Worm (Caenorhabditis elegans) whole organism, L1 larva: ENCODE measurements around the gene tre-5.

Source experiments
- C04F5.9 ChIP-seq: sonication (generic microtip); optimal IDR thresholded peaks from 2 replicates; lab custom pipeline; 2016; ENCODE audit warnings: missing genetic modification characterization, missing compliant biosample characterization
- alr-1 ChIP-seq: fragments of 200-800 bp; sonication (Bioruptor generic); optimal IDR thresholded peaks from 2 replicates; lab custom pipeline; 2018; ENCODE audit warnings: borderline replicate concordance, mild to moderate bottlenecking, missing genetic modification characterization, missing compliant biosample characterization
- blmp-1 ChIP-seq: fragments of 150-350 bp; optimal IDR thresholded peaks from 2 replicates; lab custom pipeline; 2014; ENCODE audit warnings: missing biosample characterization, missing genetic modification characterization
- ceh-82 ChIP-seq, 3 experiments: fragments of 150-350 bp in 1 of 3; sonication (generic microtip) in 2 of 3; optimal IDR thresholded peaks; 2 replicates each; lab custom pipeline; 2014 to 2017; ENCODE audit warnings: missing biosample characterization in 3 of 3, missing genetic modification characterization in 3 of 3
- ceh-88 ChIP-seq: fragments of 200-800 bp; sonication (Bioruptor generic); IDR thresholded peaks from 2 replicates; pipeline ENCODE4 v1.3.6; 2022; ENCODE audit warnings: missing genetic modification characterization, missing compliant biosample characterization
- ceh-90 ChIP-seq: sonication (generic microtip); optimal IDR thresholded peaks from 2 replicates; lab custom pipeline; 2016; ENCODE audit warnings: missing genetic modification characterization, missing compliant biosample characterization
- dpl-1 ChIP-seq, 3 experiments: fragments of 150-350 bp in 2 of 3; sonication (generic microtip) in 1 of 3; optimal IDR thresholded peaks; 2 replicates each; lab custom pipeline; 2014 to 2017; ENCODE audit warnings: missing biosample characterization in 3 of 3, missing genetic modification characterization in 3 of 3, missing genetic modification reagents in 3 of 3
- dsc-1 ChIP-seq: sonication (generic microtip); optimal IDR thresholded peaks from 2 replicates; lab custom pipeline; 2016; ENCODE audit warnings: mild to moderate bottlenecking, missing genetic modification characterization, missing compliant biosample characterization
- efl-1 ChIP-seq, 4 experiments: fragments of 150-350 bp; optimal IDR thresholded peaks in 3 of 4; peaks in 1 of 4; 1 replicate in 1 of 4; 2 replicates in 3 of 4; lab custom pipeline; 2014; ENCODE audit warnings: missing biosample characterization in 2 of 4, missing genetic modification characterization in 2 of 4, missing genetic modification reagents in 2 of 4
- efl-3 ChIP-seq: fragments of 200-800 bp; sonication (Bioruptor generic); optimal IDR thresholded peaks from 2 replicates; lab custom pipeline; 2018; ENCODE audit warnings: mild to moderate bottlenecking, missing genetic modification characterization, missing compliant biosample characterization
- egl-13 ChIP-seq: sonication (generic microtip); optimal IDR thresholded peaks from 2 replicates; lab custom pipeline; 2016; ENCODE audit warnings: missing genotype, missing genetic modification reagents, missing genetic modification characterization, missing compliant biosample characterization
- ets-5 ChIP-seq: fragments of 200-800 bp; sonication (Bioruptor generic); IDR thresholded peaks from 2 replicates; pipeline ENCODE4 v1.3.6; 2022; ENCODE audit warnings: missing genetic modification characterization, missing compliant biosample characterization
- fkh-10 ChIP-seq: sonication (generic microtip); optimal IDR thresholded peaks from 2 replicates; lab custom pipeline; 2017; ENCODE audit warnings: missing biosample characterization, missing genetic modification reagents, missing genetic modification characterization
- fkh-4 ChIP-seq: sonication (generic microtip); optimal IDR thresholded peaks from 2 replicates; lab custom pipeline; 2016; ENCODE audit warnings: missing compliant biosample characterization, missing genetic modification characterization, borderline replicate concordance
- fkh-8 ChIP-seq: sonication (generic microtip); optimal IDR thresholded peaks from 2 replicates; lab custom pipeline; 2016; ENCODE audit warnings: mild to moderate bottlenecking, missing genetic modification characterization, missing compliant biosample characterization
- fos-1 ChIP-seq: fragments of 150-350 bp; optimal IDR thresholded peaks from 2 replicates; lab custom pipeline; 2014; ENCODE audit warnings: missing biosample characterization, missing genetic modification characterization
- grh-1 ChIP-seq: fragments of 200-800 bp; sonication (Bioruptor generic); IDR thresholded peaks from 2 replicates; pipeline ENCODE4 v1.3.6; 2022; ENCODE audit warnings: missing genetic modification reagents, missing genetic modification characterization, missing compliant biosample characterization
- hpl-2 ChIP-seq: fragments of 150-350 bp; optimal IDR thresholded peaks from 2 replicates; lab custom pipeline; 2014; ENCODE audit warnings: missing biosample characterization, missing genetic modification reagents, missing genetic modification characterization
- jun-1 ChIP-seq: fragments of 150-350 bp; optimal IDR thresholded peaks from 2 replicates; lab custom pipeline; 2014; ENCODE audit warnings: missing biosample characterization, missing genetic modification reagents, missing genetic modification characterization
- lin-13 ChIP-seq: fragments of 150-350 bp; optimal IDR thresholded peaks from 2 replicates; lab custom pipeline; 2014; ENCODE audit warnings: missing biosample characterization, missing genetic modification reagents, missing genetic modification characterization
- lin-14 ChIP-seq: fragments of 200-800 bp; sonication (Bioruptor generic); optimal IDR thresholded peaks from 2 replicates; lab custom pipeline; 2018; ENCODE audit warnings: mild to moderate bottlenecking, missing genetic modification characterization, moderate library complexity, missing compliant biosample characterization
- lin-15B ChIP-seq: fragments of 150-350 bp; sonication (generic microtip); optimal IDR thresholded peaks from 3 replicates; lab custom pipeline; 2014; ENCODE audit warnings: missing biosample characterization, missing genetic modification characterization
- lin-35 ChIP-seq, 2 experiments: fragments of 150-350 bp; optimal IDR thresholded peaks; 2 replicates each; lab custom pipeline; 2014; ENCODE audit warnings: missing biosample characterization in 2 of 2, missing genetic modification characterization in 2 of 2, missing genetic modification reagents in 2 of 2
- lir-3 ChIP-seq: sonication (generic microtip); optimal IDR thresholded peaks from 2 replicates; lab custom pipeline; 2016; ENCODE audit warnings: mild to moderate bottlenecking, missing genetic modification characterization, moderate library complexity, missing compliant biosample characterization; ENCODE audit not compliant: poor library complexity
- nhr-19 ChIP-seq: fragments of 200-800 bp; sonication (Bioruptor generic); conservative IDR thresholded peaks from 2 replicates; pipeline ENCODE4 v1.3.6; 2022; ENCODE audit warnings: missing genetic modification characterization, missing compliant biosample characterization
- nhr-20 ChIP-seq: sonication (generic microtip); optimal IDR thresholded peaks from 2 replicates; lab custom pipeline; 2016; ENCODE audit warnings: mild to moderate bottlenecking, missing genetic modification characterization, missing compliant biosample characterization
- nhr-237 ChIP-seq: fragments of 150-350 bp; optimal IDR thresholded peaks from 2 replicates; lab custom pipeline; 2014; ENCODE audit warnings: missing biosample characterization, missing genetic modification characterization
- nhr-28 ChIP-seq: fragments of 150-350 bp; optimal IDR thresholded peaks from 2 replicates; lab custom pipeline; 2014; ENCODE audit warnings: missing biosample characterization, missing genetic modification characterization
- nhr-47 ChIP-seq: sonication (generic microtip); optimal IDR thresholded peaks from 2 replicates; lab custom pipeline; 2016; ENCODE audit warnings: mild to moderate bottlenecking, missing genetic modification characterization, moderate library complexity, missing compliant biosample characterization
- nhr-71 ChIP-seq: sonication (generic microtip); optimal IDR thresholded peaks from 2 replicates; lab custom pipeline; 2016; ENCODE audit warnings: mild to moderate bottlenecking, missing genetic modification characterization, moderate library complexity, missing compliant biosample characterization
- nhr-84 ChIP-seq: sonication (generic microtip); optimal IDR thresholded peaks from 2 replicates; lab custom pipeline; 2017; ENCODE audit warnings: missing biosample characterization, missing genetic modification characterization
- nhr-85 ChIP-seq: sonication (generic microtip); peaks from one replicate; lab custom pipeline; 2016; ENCODE audit warnings: missing genetic modification characterization, inconsistent platforms, missing compliant biosample characterization
- pag-3 ChIP-seq: sonication (generic microtip); optimal IDR thresholded peaks from 2 replicates; lab custom pipeline; 2017; ENCODE audit warnings: missing genetic modification characterization, mild to moderate bottlenecking, missing compliant biosample characterization, antibody characterized with exemption, borderline replicate concordance; ENCODE audit not compliant: insufficient read depth
- rnt-1 ChIP-seq: sonication (generic microtip); optimal IDR thresholded peaks from 2 replicates; lab custom pipeline; 2016; ENCODE audit warnings: mild to moderate bottlenecking, missing genetic modification characterization, moderate library complexity, missing compliant biosample characterization
- snu-23 ChIP-seq: sonication (generic microtip); optimal IDR thresholded peaks from 2 replicates; lab custom pipeline; 2016; ENCODE audit warnings: missing genetic modification characterization, missing compliant biosample characterization
- sox-4 ChIP-seq: sonication (generic microtip); optimal IDR thresholded peaks from 2 replicates; lab custom pipeline; 2016; ENCODE audit warnings: missing genetic modification characterization, missing compliant biosample characterization
- swsn-7 ChIP-seq: sonication (generic microtip); optimal IDR thresholded peaks from 2 replicates; lab custom pipeline; 2016; ENCODE audit warnings: missing genetic modification characterization, missing compliant biosample characterization
- unc-130 ChIP-seq: fragments of 150-350 bp; optimal IDR thresholded peaks from 2 replicates; lab custom pipeline; 2017; ENCODE audit warnings: missing biosample characterization, missing genetic modification characterization, inconsistent platforms
- vab-15 ChIP-seq: sonication (generic microtip); optimal IDR thresholded peaks from 2 replicates; lab custom pipeline; 2017; ENCODE audit warnings: missing genotype, mild to moderate bottlenecking, missing genetic modification characterization, missing compliant biosample characterization
- zip-4 ChIP-seq: fragments of 200-800 bp; sonication (Bioruptor generic); optimal IDR thresholded peaks from 2 replicates; lab custom pipeline; 2018; ENCODE audit warnings: mild to moderate bottlenecking, missing genetic modification characterization, moderate library complexity, missing compliant biosample characterization

Gene tre-5

ce11 chrII:61013-61412 is 5.9 kb upstream of the tre-5 start, which contains the start of gene C23H3.2:
TSS of gene C23H3.2 (plus strand) at chrII:61313.
- TF ChIP-seq C04F5.9 (tag; lab: Kevin White, UChicago) (no peak), ceh-90 (tag; lab: Kevin White, UChicago) (no peak), nhr-237 (tag; lab: Kevin White, UChicago) (no peak), jun-1 (no peak), nhr-28 (tag; lab: Kevin White, UChicago) (no peak), sox-4 (no peak), grh-1 (GFP tag; lab: Robert Waterston, UW) (no peak), nhr-84 (tag; lab: Kevin White, UChicago) (no peak), ceh-82 (tag; optimal IDR thresholded peaks at IDR 0.05; lab: Kevin White, UChicago) (no peak), lin-13 (GFP tag; lab: Kevin White, UChicago) (no peak), fos-1 (tag; lab: Kevin White, UChicago) (no peak), efl-3 (GFP tag; lab: Kevin White, UChicago) (no peak), hpl-2 (GFP tag; lab: Kevin White, UChicago) (no peak), alr-1 (tag; lab: Kevin White, UChicago) (no peak), lin-35 (GFP tag; optimal IDR thresholded peaks at IDR 0.05; lab: Kevin White, UChicago) (no peak), zip-4 (GFP tag; lab: Kevin White, UChicago) (no peak), nhr-19 (no peak), ceh-88 (no peak), fkh-10 (GFP tag; lab: Kevin White, UChicago) (no peak), fkh-8 (no peak)

ce11 chrII:60049-60448 is 4.9 kb upstream of the tre-5 start:
- peak; percentile 24 for TF ChIP-seq nhr-20 (tag; lab: Kevin White, UChicago)
- no peak for TF ChIP-seq swsn-7
- peak in 1 of 2 experiments; percentile 16 for TF ChIP-seq lin-35 (GFP tag; optimal IDR thresholded peaks at IDR 0.05; lab: Kevin White, UChicago)
- no peak for TF ChIP-seq fkh-4 (tag; lab: Kevin White, UChicago)
- TF ChIP-seq nhr-71 (tag; lab: Kevin White, UChicago), result peak; percentile 3
- no peak for TF ChIP-seq vab-15 (tag; lab: Kevin White, UChicago)
- no peak for TF ChIP-seq lir-3
- TF ChIP-seq lin-15B (tag; lab: Kevin White, UChicago), result no peak
- TF ChIP-seq ceh-82 (tag; optimal IDR thresholded peaks at IDR 0.05; lab: Kevin White, UChicago), result no peak
- TF ChIP-seq dsc-1 (tag; lab: Kevin White, UChicago), result no peak
- TF ChIP-seq ets-5 (GFP tag; lab: Robert Waterston, UW), result no peak
- peak; percentile 59 for TF ChIP-seq blmp-1
- peak; percentile 65 for TF ChIP-seq nhr-85
- peak; percentile 50 for TF ChIP-seq lin-14
- TF ChIP-seq unc-130 (tag; lab: Kevin White, UChicago), result no peak
- no peak for TF ChIP-seq nhr-47 (tag; lab: Kevin White, UChicago)
- peak; percentile 54 for TF ChIP-seq snu-23 (GFP tag; lab: Kevin White, UChicago)

- TF ChIP-seq unc-130 (tag; lab: Kevin White, UChicago), result no peak
- TF ChIP-seq efl-1 (optimal IDR thresholded peaks at IDR 0.05; lab: Kevin White, UChicago), result no peak
- peak in 1 of 2 experiments; percentile 60 for TF ChIP-seq efl-1 (GFP tag; optimal IDR thresholded peaks at IDR 0.05 in 1 of 2; lab: Kevin White, UChicago)
Observed at ce11 chrII:57873-58272, 2.8 kb upstream of the tre-5 start.

ce11 chrII:57370-57769 is 2.3 kb upstream of the tre-5 start, which contains the start of gene ascc-1:
TSS of gene ascc-1 (plus strand) at chrII:57670.
- TF ChIP-seq dpl-1 (GFP tag; optimal IDR thresholded peaks at IDR 0.05; lab: Kevin White, UChicago), result no peak
- no peak for TF ChIP-seq rnt-1
- TF ChIP-seq fkh-8, result no peak
- TF ChIP-seq pag-3 (tag; lab: Kevin White, UChicago), result no peak
- TF ChIP-seq dsc-1 (tag; lab: Kevin White, UChicago), result no peak
- no peak for TF ChIP-seq egl-13 (tag; lab: Kevin White, UChicago)
